Worm (Caenorhabditis elegans): ENCODE measurements around the gene C06B8.7.

The C06B8.7 gene

ce11 chrV:15454322-15454721, 44.2 kb upstream of the C06B8.7 start (continued):
- TF ChIP-seq hlh-26 (GFP tag; conservative IDR thresholded peaks at IDR 0.05) (no peak), repo-1 (tag; optimal IDR thresholded peaks at IDR 0.05) (no peak), T07F8.4 (tag; optimal IDR thresholded peaks at IDR 0.05) (no peak), hlh-12 (tag; optimal IDR thresholded peaks at IDR 0.05) (no peak), mxl-1 (tag; optimal IDR thresholded peaks at IDR 0.05) (peak; percentile 10), somi-1 (GFP tag; optimal IDR thresholded peaks at IDR 0.05) (peak; percentile 2), C17E4.6 (GFP tag; IDR thresholded peaks at IDR 0.05) (no peak), zim-3 (tag; optimal IDR thresholded peaks at IDR 0.05) (no peak), madf-6 (GFP tag; IDR thresholded peaks at IDR 0.05) (peak; percentile 65), F57C9.4 (tag; optimal IDR thresholded peaks at IDR 0.05) (no peak), unc-130 (GFP tag; optimal IDR thresholded peaks at IDR 0.05) (no peak), F37B4.10 (GFP tag; IDR thresholded peaks at IDR 0.05) (no peak), rcor-1 (GFP tag; IDR thresholded peaks at IDR 0.05) (peak; percentile 55; the same call in 1 of the 2 replicates), let-607 (tag; optimal IDR thresholded peaks at IDR 0.05) (no peak), athp-1 (tag; optimal IDR thresholded peaks at IDR 0.05) (peak; percentile 17), sea-2 (GFP tag; IDR thresholded peaks at IDR 0.05) (no peak), ztf-18 (tag; optimal IDR thresholded peaks at IDR 0.05) (peak; percentile 31), aptf-3 (GFP tag; IDR thresholded peaks at IDR 0.05) (0 out of 2 replicates have a peak, but pooled peaks have one; percentile 26), mes-4 (tag; optimal IDR thresholded peaks at IDR 0.05) (peak; percentile 47), B0035.1 (tag; optimal IDR thresholded peaks at IDR 0.05) (no peak), Y53G8AR.9 (GFP tag; conservative IDR thresholded peaks at IDR 0.05) (no peak), nfya-2 (GFP tag; IDR thresholded peaks at IDR 0.05) (no peak), aptf-2 (GFP tag; conservative IDR thresholded peaks at IDR 0.05) (no peak), pbrm-1 (GFP tag; IDR thresholded peaks at IDR 0.05) (no peak), ceh-79 (tag; optimal IDR thresholded peaks at IDR 0.05) (no peak), ama-1 (optimal IDR thresholded peaks at IDR 0.05) (no peak), ama-1 (GFP tag; optimal IDR thresholded peaks at IDR 0.05) (no peak), mel-28 (tag; optimal IDR thresholded peaks at IDR 0.05; ENCODE audit: borderline replicate concordance) (no peak), ztf-3 (GFP tag; optimal IDR thresholded peaks at IDR 0.05) (no peak), ztf-25 (GFP tag; IDR thresholded peaks at IDR 0.05) (0 out of 2 replicates have a peak, but pooled peaks have one; percentile 49), nhr-179 (tag; optimal IDR thresholded peaks at IDR 0.05) (no peak), F49E8.2 (tag; optimal IDR thresholded peaks at IDR 0.05; ENCODE audit: insufficient read depth) (no peak), fkh-3 (tag; optimal IDR thresholded peaks at IDR 0.05) (peak; percentile 32), nhr-27 (tag; optimal IDR thresholded peaks at IDR 0.05) (no peak), rec-8 (tag; optimal IDR thresholded peaks at IDR 0.05) (peak in 1 of 2 experiments; percentile 67), Y79H2A.3 (GFP tag; conservative IDR thresholded peaks at IDR 0.05) (no peak), ztf-26 (tag; optimal IDR thresholded peaks at IDR 0.05) (no peak), nhr-90 (tag; optimal IDR thresholded peaks at IDR 0.05) (peak; percentile 23), madf-8 (GFP tag; conservative IDR thresholded peaks at IDR 0.05) (no peak), ceh-91 (GFP tag; IDR thresholded peaks at IDR 0.05) (no peak), let-526 (GFP tag; IDR thresholded peaks at IDR 0.05) (no peak), F52B5.7 (tag; optimal IDR thresholded peaks at IDR 0.05) (peak; percentile 21), F33H1.4 (GFP tag; IDR thresholded peaks at IDR 0.05) (peak; percentile 30; the same call in 1 of the 2 replicates), B0336.3 (GFP tag; IDR thresholded peaks at IDR 0.05) (no peak), unc-62 (GFP tag; optimal IDR thresholded peaks at IDR 0.05) (no peak)
